Fruit fly (Drosophila melanogaster): ENCODE measurements around the gene Ipp.

The Ipp gene

DNA sequence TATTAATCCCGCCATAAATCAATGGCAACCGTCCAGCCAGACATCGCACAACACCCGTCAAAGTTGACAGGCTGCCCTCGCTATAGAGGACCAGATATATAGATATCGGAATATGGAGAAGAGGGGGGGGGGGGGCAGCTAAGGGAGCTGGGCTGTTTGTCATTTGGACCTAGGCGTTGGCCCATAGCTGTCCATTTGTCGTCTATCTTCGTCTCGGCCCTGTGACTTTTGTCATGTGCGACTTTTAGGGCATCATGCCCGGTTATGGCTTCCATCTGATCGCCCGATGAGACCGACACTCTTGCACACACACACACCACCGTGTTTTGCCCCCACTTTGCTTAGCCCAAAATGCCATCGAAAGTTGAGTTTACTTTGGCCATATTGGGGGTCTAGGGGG is 39.2 kb downstream of the Ipp start (continued):
- TF ChIP-seq CG34422 (GFP tag; IDR thresholded peaks at IDR 0.05) (0 out of 3 replicates have a peak, but pooled peaks have one; percentile 38), abd-A (tag; optimal IDR thresholded peaks at IDR 0.05) (peak; percentile 70), hkb (optimal IDR thresholded peaks at IDR 0.05) (no peak), hkb (GFP tag; IDR thresholded peaks at IDR 0.05) (no peak), bcd (GFP tag; optimal IDR thresholded peaks at IDR 0.05) (peak; percentile 22), CG10209 (GFP tag; optimal IDR thresholded peaks at IDR 0.05) (no peak), CG43689 (GFP tag; IDR thresholded peaks at IDR 0.05) (0 out of 2 replicates have a peak, but pooled peaks have one; percentile 4), ind (GFP tag; optimal IDR thresholded peaks at IDR 0.05) (no peak), zfh2 (GFP tag; optimal IDR thresholded peaks at IDR 0.05) (peak; percentile 1), HHEX (GFP tag; optimal IDR thresholded peaks at IDR 0.05) (peak; percentile 14), sqz (GFP tag; optimal IDR thresholded peaks at IDR 0.05) (peak; percentile 5), ftz-f1 (GFP tag; optimal IDR thresholded peaks at IDR 0.05) (peak; percentile 31), dysf (GFP tag; IDR thresholded peaks at IDR 0.05) (peak; percentile 25; the same call in 1 of the 3 replicates), CG12769 (tag; optimal IDR thresholded peaks at IDR 0.05) (peak; percentile 88), rib (GFP tag; IDR thresholded peaks at IDR 0.05) (peak; percentile 21; the same call in 1 of the 2 replicates), Med (GFP tag) (peak; percentile 52), crol (GFP tag; IDR thresholded peaks at IDR 0.05) (peak; percentile 29), Hr78 (GFP tag; optimal IDR thresholded peaks at IDR 0.05) (peak in 1 of 2 experiments; percentile 51), CG13894 (tag; optimal IDR thresholded peaks at IDR 0.05) (peak; percentile 90), sens (GFP tag) (peak; percentile 40), lola (GFP tag; optimal IDR thresholded peaks at IDR 0.05) (no peak), CG10543 (GFP tag; optimal IDR thresholded peaks at IDR 0.05) (peak; percentile 76), grau (tag; optimal IDR thresholded peaks at IDR 0.05) (peak; percentile 88), CG32767 (GFP tag; IDR thresholded peaks at IDR 0.05) (no peak), oc (tag; optimal IDR thresholded peaks at IDR 0.05) (peak; percentile 83), nmo (GFP tag; optimal IDR thresholded peaks at IDR 0.05) (no peak), Neu2 (GFP tag; optimal IDR thresholded peaks at IDR 0.05; ENCODE audit: borderline replicate concordance) (no peak), row (GFP tag; IDR thresholded peaks at IDR 0.05) (peak; percentile 60)

DNA sequence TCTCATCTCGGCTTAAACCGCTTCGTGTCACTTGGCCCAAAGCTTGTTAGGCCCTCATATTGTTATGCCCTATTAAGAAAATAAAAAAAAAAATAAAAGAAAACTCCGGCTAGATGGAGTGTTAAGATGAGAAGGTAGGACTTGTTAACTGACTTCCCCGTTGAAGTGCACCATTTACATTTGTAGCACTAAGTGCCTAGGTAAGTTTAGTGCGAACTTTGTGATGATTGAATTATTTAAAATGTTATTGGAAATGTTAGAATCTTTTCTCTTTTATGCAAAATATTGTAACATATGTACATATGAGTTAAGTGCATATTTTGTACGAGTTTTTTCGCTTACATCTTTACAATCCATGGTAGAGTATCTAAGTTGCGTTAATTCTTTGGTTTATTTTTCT is 39.6 kb downstream of the Ipp start:
- TF ChIP-seq CG15479 (GFP tag; optimal IDR thresholded peaks at IDR 0.05) (no peak), CG16863 (GFP tag; optimal IDR thresholded peaks at IDR 0.05) (no peak), CG15269 (tag; optimal IDR thresholded peaks at IDR 0.05) (no peak), CG6272 (GFP tag; IDR thresholded peaks at IDR 0.05) (no peak), CG11456 (GFP tag; IDR thresholded peaks at IDR 0.05) (no peak), chn (GFP tag; optimal IDR thresholded peaks at IDR 0.05) (no peak), CHES-1-like (GFP tag; optimal IDR thresholded peaks at IDR 0.05) (no peak), Nf-YC (tag; optimal IDR thresholded peaks at IDR 0.05) (no peak), Hr51 (GFP tag; optimal IDR thresholded peaks at IDR 0.05) (peak in 1 of 2 experiments; percentile 50), Lim3 (GFP tag; IDR thresholded peaks at IDR 0.05) (no peak), sug (tag; optimal IDR thresholded peaks at IDR 0.05) (no peak), sens (GFP tag) (peak; percentile 3), Sox100B (GFP tag; optimal IDR thresholded peaks at IDR 0.05) (peak; percentile 16), Eip74EF (GFP tag; optimal IDR thresholded peaks at IDR 0.05) (no peak), CG11085 (GFP tag; IDR thresholded peaks at IDR 0.05) (no peak), Opbp (GFP tag; IDR thresholded peaks at IDR 0.05; ENCODE audit: partially characterized antibody) (no peak), crol (GFP tag; IDR thresholded peaks at IDR 0.05) (no peak), CG8089 (GFP tag; optimal IDR thresholded peaks at IDR 0.05) (no peak), CG30020 (tag; optimal IDR thresholded peaks at IDR 0.05) (no peak), CG13123 (GFP tag; optimal IDR thresholded peaks at IDR 0.05) (no peak), CG2875 (GFP tag; optimal IDR thresholded peaks at IDR 0.05) (no peak), bcd (GFP tag; optimal IDR thresholded peaks at IDR 0.05) (no peak), ranshi (GFP tag; IDR thresholded peaks at IDR 0.05) (no peak), jigr1 (GFP tag; IDR thresholded peaks at IDR 0.05) (no peak), Doc3 (GFP tag; IDR thresholded peaks at IDR 0.05; ENCODE audit: partially characterized antibody) (no peak), dmrt99B (tag; optimal IDR thresholded peaks at IDR 0.05) (peak; percentile 12)
